Worm (Caenorhabditis elegans) whole organism, young adult: ENCODE results near the gene F44F4.3.
A peak's percentile ranks its signal among the peaks of the same experiment; 100 is the strongest.

Experiments
- B0019.2 ChIP-seq: fragments of 200-800 bp; sonication (Bioruptor generic); conservative IDR thresholded peaks from 2 replicates; pipeline ENCODE4 v1.3.6; 2022; ENCODE audit warnings: missing genetic modification reagents, missing genetic modification characterization, missing compliant biosample characterization
- C06A6.2 ChIP-seq: fragments of 200-800 bp; sonication (Bioruptor generic); conservative IDR thresholded peaks from 2 replicates; pipeline ENCODE4 v1.3.6; 2022; ENCODE audit warnings: missing genetic modification characterization, missing compliant biosample characterization
- F33H1.4 ChIP-seq: fragments of 200-800 bp; sonication (Bioruptor generic); IDR thresholded peaks from 2 replicates; pipeline ENCODE4 v1.3.6; 2022; ENCODE audit warnings: missing genetic modification reagents, missing genetic modification characterization, missing compliant biosample characterization
- F55B11.4 ChIP-seq: sonication (generic microtip); optimal IDR thresholded peaks from 2 replicates; lab custom pipeline; 2016; ENCODE audit warnings: missing compliant biosample characterization, missing genetic modification characterization, borderline replicate concordance; ENCODE audit not compliant: insufficient read depth
- ama-1 ChIP-seq, 3 experiments: fragments of 150-350 bp in 1 of 3; sonication (generic microtip) in 2 of 3; optimal IDR thresholded peaks; 2 replicates each; lab custom pipeline; 2014 to 2018; ENCODE audit warnings: missing biosample characterization in 2 of 3, missing genetic modification characterization in 2 of 3, missing genetic modification reagents in 2 of 3
- aptf-2 ChIP-seq: fragments of 200-800 bp; sonication (Bioruptor generic); conservative IDR thresholded peaks from 2 replicates; pipeline ENCODE4 v1.3.6; 2022; ENCODE audit warnings: missing genetic modification reagents, missing genetic modification characterization, missing compliant biosample characterization
- attf-3 ChIP-seq: fragments of 200-800 bp; sonication (Bioruptor generic); conservative IDR thresholded peaks from 2 replicates; pipeline ENCODE4 v1.3.6; 2022; ENCODE audit warnings: missing genetic modification reagents, missing genetic modification characterization, missing compliant biosample characterization
- egl-18 ChIP-seq: fragments of 200-800 bp; sonication (Bioruptor generic); IDR thresholded peaks from 2 replicates; pipeline ENCODE4 v1.3.6; 2022; ENCODE audit warnings: missing genetic modification reagents, missing genetic modification characterization, missing compliant biosample characterization
- hmg-1.2 ChIP-seq: fragments of 200-800 bp; sonication (Bioruptor generic); IDR thresholded peaks from 2 replicates; pipeline ENCODE4 v1.3.6; 2022; ENCODE audit warnings: missing genetic modification reagents, missing genetic modification characterization, missing compliant biosample characterization
- mes-4 ChIP-seq: sonication (generic microtip); optimal IDR thresholded peaks from 2 replicates; lab custom pipeline; 2016; ENCODE audit warnings: missing genotype, missing genetic modification characterization, missing compliant biosample characterization
- nfya-2 ChIP-seq: fragments of 200-800 bp; sonication (Bioruptor generic); IDR thresholded peaks from 2 replicates; pipeline ENCODE4 v1.3.6; 2022; ENCODE audit warnings: missing genetic modification reagents, missing genetic modification characterization, missing compliant biosample characterization
- nhr-90 ChIP-seq: sonication (generic microtip); optimal IDR thresholded peaks from 2 replicates; lab custom pipeline; 2016; ENCODE audit warnings: missing genotype, mild to moderate bottlenecking, missing genetic modification characterization, missing compliant biosample characterization
- snpc-3.4 ChIP-seq: sonication (generic microtip); optimal IDR thresholded peaks from 2 replicates; lab custom pipeline; 2017; ENCODE audit warnings: missing genetic modification characterization, mild to moderate bottlenecking, missing compliant biosample characterization, antibody characterized with exemption, moderate library complexity, missing genotype, missing genetic modification reagents

DNA sequence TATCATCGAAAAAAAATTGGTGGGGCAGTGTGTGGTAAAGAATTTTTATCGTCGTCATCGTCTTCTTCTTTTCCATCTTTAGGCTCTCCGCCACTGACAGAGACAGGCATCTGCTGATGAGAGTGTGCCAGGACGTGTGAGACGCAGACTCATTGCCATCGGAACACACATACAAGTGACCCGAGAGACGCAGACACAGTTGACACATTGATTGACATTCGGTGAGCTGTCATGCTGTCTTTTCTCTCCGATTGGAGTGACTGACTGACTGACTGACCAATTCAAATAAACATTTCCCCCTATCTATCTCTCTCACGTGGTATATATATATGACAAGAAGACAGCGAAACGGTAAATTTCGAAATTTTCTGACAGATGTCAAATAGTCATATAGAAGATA, 34.6 kb downstream of the F44F4.3 start:
- TF ChIP-seq nfya-2 (no peak), ama-1 (optimal IDR thresholded peaks at IDR 0.05; lab: Kevin White, UChicago) (no peak), ama-1 (GFP tag; optimal IDR thresholded peaks at IDR 0.05; lab: Kevin White, UChicago) (no peak), hmg-1.2 (GFP tag; lab: Robert Waterston, UW) (peak; percentile 75), mes-4 (tag; lab: Kevin White, UChicago) (no peak), nhr-90 (tag; lab: Kevin White, UChicago) (peak; percentile 87), egl-18 (GFP tag; lab: Robert Waterston, UW) (no peak), F55B11.4 (no peak), attf-3 (no peak), B0019.2 (GFP tag; lab: Robert Waterston, UW) (no peak), snpc-3.4 (tag; lab: Kevin White, UChicago) (no peak), C06A6.2 (GFP tag; lab: Robert Waterston, UW) (peak; percentile 82), F33H1.4 (GFP tag; lab: Robert Waterston, UW) (peak; percentile 14; the same call in 1 of the 2 replicates), aptf-2 (GFP tag; lab: Robert Waterston, UW) (no peak)
